Worm (Caenorhabditis elegans): ENCODE data around the gene alp-1.

The alp-1 gene

ce11 chrIV:8864672-8865071, 12.4 kb downstream of the alp-1 start:
- TF ChIP-seq scrt-1 (GFP tag; IDR thresholded peaks at IDR 0.05): no peak
- no peak for TF ChIP-seq flt-1 (GFP tag; IDR thresholded peaks at IDR 0.05)
- no peak for TF ChIP-seq sea-1 (GFP tag; conservative IDR thresholded peaks at IDR 0.05)
- no peak for TF ChIP-seq aly-1 (tag; optimal IDR thresholded peaks at IDR 0.05)
- no peak for TF ChIP-seq pes-1 (GFP tag; IDR thresholded peaks at IDR 0.05)
- no peak for TF ChIP-seq ceh-36 (tag; optimal IDR thresholded peaks at IDR 0.05)
- no peak for TF ChIP-seq ama-1 (optimal IDR thresholded peaks at IDR 0.05)
- TF ChIP-seq tbx-37 (GFP tag; conservative IDR thresholded peaks at IDR 0.05): no peak
- no peak for TF ChIP-seq F13C5.2 (tag; optimal IDR thresholded peaks at IDR 0.05)
- TF ChIP-seq hnd-1 (tag; optimal IDR thresholded peaks at IDR 0.05): no peak
- no peak for TF ChIP-seq ceh-13 (GFP tag; optimal IDR thresholded peaks at IDR 0.05)
- TF ChIP-seq B0310.2 (tag; optimal IDR thresholded peaks at IDR 0.05): no peak
- no peak for TF ChIP-seq ets-7 (tag; optimal IDR thresholded peaks at IDR 0.05)
- no peak for TF ChIP-seq tbx-11 (GFP tag; IDR thresholded peaks at IDR 0.05)
- TF ChIP-seq tra-4 (tag; optimal IDR thresholded peaks at IDR 0.05): no peak
- TF ChIP-seq hmg-4 (GFP tag; optimal IDR thresholded peaks at IDR 0.05): no peak

DNA sequence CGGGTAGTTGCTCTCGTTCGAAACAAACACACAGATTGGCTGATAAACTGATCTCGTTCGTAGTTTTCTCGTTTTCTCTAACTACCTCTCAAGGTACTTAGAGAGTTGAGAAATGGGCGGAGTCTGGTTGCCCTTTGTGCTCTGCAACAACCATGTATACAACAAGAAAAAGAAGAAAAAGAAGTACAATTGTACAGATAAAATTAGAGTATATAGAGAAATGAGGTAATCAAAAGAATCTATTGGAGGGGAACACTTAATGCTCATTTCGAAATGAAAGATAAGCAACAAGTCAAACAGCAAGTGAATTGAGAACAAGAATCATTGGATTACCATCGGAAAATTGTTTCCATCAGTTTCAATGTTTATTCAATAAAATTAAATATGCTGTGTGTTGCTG, 13.0 kb downstream of the alp-1 start, which contains the start of gene C09G9.1:
C09G9.1 (minus strand) TSS at position 143 of the 400 bp plus-strand sequence.
- TF ChIP-seq hnd-1 (tag; optimal IDR thresholded peaks at IDR 0.05): no peak
- no peak for TF ChIP-seq ceh-13 (GFP tag; optimal IDR thresholded peaks at IDR 0.05)
- no peak for TF ChIP-seq ets-7 (tag; optimal IDR thresholded peaks at IDR 0.05)
- TF ChIP-seq ama-1 (optimal IDR thresholded peaks at IDR 0.05): no peak
- no peak for TF ChIP-seq flt-1 (GFP tag; IDR thresholded peaks at IDR 0.05)
- TF ChIP-seq tra-4 (tag; optimal IDR thresholded peaks at IDR 0.05): no peak
- no peak for TF ChIP-seq aly-1 (tag; optimal IDR thresholded peaks at IDR 0.05)
- TF ChIP-seq F13C5.2 (tag; optimal IDR thresholded peaks at IDR 0.05): no peak
- no peak for TF ChIP-seq sea-1 (GFP tag; conservative IDR thresholded peaks at IDR 0.05)
- TF ChIP-seq pes-1 (GFP tag; IDR thresholded peaks at IDR 0.05): no peak
- no peak for TF ChIP-seq tbx-37 (GFP tag; conservative IDR thresholded peaks at IDR 0.05)
- no peak for TF ChIP-seq hmbx-1 (tag; optimal IDR thresholded peaks at IDR 0.05)
- no peak for TF ChIP-seq ceh-36 (tag; optimal IDR thresholded peaks at IDR 0.05)

- TF ChIP-seq hmg-4 (GFP tag; optimal IDR thresholded peaks at IDR 0.05) (peak; percentile 30), ets-7 (tag; optimal IDR thresholded peaks at IDR 0.05) (no peak), hmbx-1 (tag; optimal IDR thresholded peaks at IDR 0.05) (no peak)
Measured at ce11 chrIV:8866092-8866491, 13.8 kb downstream of the alp-1 start.

DNA sequence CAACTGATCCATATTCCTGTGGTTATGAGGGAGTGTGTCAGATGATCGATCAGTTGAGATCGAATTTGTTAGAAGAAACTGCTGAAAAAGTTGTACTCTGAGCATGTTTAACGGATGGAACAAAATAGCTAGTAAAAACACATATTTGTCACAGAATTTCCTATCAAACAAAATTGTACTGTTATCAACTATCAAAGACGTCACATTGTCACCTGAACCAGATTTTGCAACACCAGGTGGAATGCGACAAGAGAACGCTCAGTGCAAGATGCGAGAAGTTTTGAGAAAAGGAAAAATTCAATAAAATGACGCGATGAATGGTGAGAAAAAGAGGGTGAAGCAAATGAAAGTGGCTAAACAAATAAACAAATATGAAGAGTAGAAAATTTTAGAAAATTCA, 15.3 kb downstream of the alp-1 start:
- TF ChIP-seq tra-4 (tag; optimal IDR thresholded peaks at IDR 0.05): no peak
- no peak for TF ChIP-seq B0310.2 (tag; optimal IDR thresholded peaks at IDR 0.05)
- TF ChIP-seq ama-1 (optimal IDR thresholded peaks at IDR 0.05): no peak
- TF ChIP-seq tbx-11 (GFP tag; IDR thresholded peaks at IDR 0.05): no peak
- TF ChIP-seq hmbx-1 (tag; optimal IDR thresholded peaks at IDR 0.05): no peak
- TF ChIP-seq hmg-4 (GFP tag; optimal IDR thresholded peaks at IDR 0.05): no peak
- no peak for TF ChIP-seq ceh-13 (GFP tag; optimal IDR thresholded peaks at IDR 0.05)
- no peak for TF ChIP-seq ceh-36 (tag; optimal IDR thresholded peaks at IDR 0.05)
- no peak for TF ChIP-seq ets-7 (tag; optimal IDR thresholded peaks at IDR 0.05)
- no peak for TF ChIP-seq flt-1 (GFP tag; IDR thresholded peaks at IDR 0.05)
- no peak for TF ChIP-seq pes-1 (GFP tag; IDR thresholded peaks at IDR 0.05)
- no peak for TF ChIP-seq hnd-1 (tag; optimal IDR thresholded peaks at IDR 0.05)

ce11 chrIV:8869624-8870023, 17.3 kb downstream of the alp-1 start, which contains the start of gene npp-23:
Gene npp-23, minus strand, starts transcription at chrIV:8869679.
- no peak for TF ChIP-seq ceh-13 (GFP tag; optimal IDR thresholded peaks at IDR 0.05)
- no peak for TF ChIP-seq B0310.2 (tag; optimal IDR thresholded peaks at IDR 0.05)
- TF ChIP-seq hnd-1 (tag; optimal IDR thresholded peaks at IDR 0.05): no peak
- no peak for TF ChIP-seq flt-1 (GFP tag; IDR thresholded peaks at IDR 0.05)
- no peak for TF ChIP-seq sea-1 (GFP tag; conservative IDR thresholded peaks at IDR 0.05)

- TF ChIP-seq hnd-1 (tag; optimal IDR thresholded peaks at IDR 0.05): no peak
- TF ChIP-seq ceh-36 (tag; optimal IDR thresholded peaks at IDR 0.05): no peak
- no peak for TF ChIP-seq flt-1 (GFP tag; IDR thresholded peaks at IDR 0.05)
- no peak for TF ChIP-seq aly-1 (tag; optimal IDR thresholded peaks at IDR 0.05)
- TF ChIP-seq tbx-37 (GFP tag; conservative IDR thresholded peaks at IDR 0.05): no peak
- TF ChIP-seq ceh-13 (GFP tag; optimal IDR thresholded peaks at IDR 0.05): no peak
- no peak for TF ChIP-seq ama-1 (optimal IDR thresholded peaks at IDR 0.05)
- no peak for TF ChIP-seq hmg-4 (GFP tag; optimal IDR thresholded peaks at IDR 0.05)
- TF ChIP-seq F13C5.2 (tag; optimal IDR thresholded peaks at IDR 0.05): no peak
- no peak for TF ChIP-seq ets-7 (tag; optimal IDR thresholded peaks at IDR 0.05)
- TF ChIP-seq tbx-11 (GFP tag; IDR thresholded peaks at IDR 0.05): no peak
- no peak for TF ChIP-seq B0310.2 (tag; optimal IDR thresholded peaks at IDR 0.05)
- TF ChIP-seq sea-1 (GFP tag; conservative IDR thresholded peaks at IDR 0.05): no peak
- no peak for TF ChIP-seq hmbx-1 (tag; optimal IDR thresholded peaks at IDR 0.05)
- no peak for TF ChIP-seq scrt-1 (GFP tag; IDR thresholded peaks at IDR 0.05)
- TF ChIP-seq tra-4 (tag; optimal IDR thresholded peaks at IDR 0.05): no peak
- no peak for TF ChIP-seq pes-1 (GFP tag; IDR thresholded peaks at IDR 0.05)
Measured at ce11 chrIV:8872958-8873357, 20.7 kb downstream of the alp-1 start, which contains the start of gene C09G9.3. Gene C09G9.3, minus strand, starts transcription at chrIV:8873058.

- TF ChIP-seq pes-1 (GFP tag; IDR thresholded peaks at IDR 0.05) (no peak), ceh-36 (tag; optimal IDR thresholded peaks at IDR 0.05) (no peak), tbx-11 (GFP tag; IDR thresholded peaks at IDR 0.05) (no peak), F13C5.2 (tag; optimal IDR thresholded peaks at IDR 0.05) (no peak), tra-4 (tag; optimal IDR thresholded peaks at IDR 0.05) (no peak), ceh-13 (GFP tag; optimal IDR thresholded peaks at IDR 0.05) (no peak), aly-1 (tag; optimal IDR thresholded peaks at IDR 0.05) (no peak), flt-1 (GFP tag; IDR thresholded peaks at IDR 0.05) (no peak), ets-7 (tag; optimal IDR thresholded peaks at IDR 0.05) (no peak)
Measured at ce11 chrIV:8873847-8874246, 21.6 kb downstream of the alp-1 start, which contains the start of gene hdl-2. Gene hdl-2, plus strand, starts transcription at chrIV:8874147.

DNA sequence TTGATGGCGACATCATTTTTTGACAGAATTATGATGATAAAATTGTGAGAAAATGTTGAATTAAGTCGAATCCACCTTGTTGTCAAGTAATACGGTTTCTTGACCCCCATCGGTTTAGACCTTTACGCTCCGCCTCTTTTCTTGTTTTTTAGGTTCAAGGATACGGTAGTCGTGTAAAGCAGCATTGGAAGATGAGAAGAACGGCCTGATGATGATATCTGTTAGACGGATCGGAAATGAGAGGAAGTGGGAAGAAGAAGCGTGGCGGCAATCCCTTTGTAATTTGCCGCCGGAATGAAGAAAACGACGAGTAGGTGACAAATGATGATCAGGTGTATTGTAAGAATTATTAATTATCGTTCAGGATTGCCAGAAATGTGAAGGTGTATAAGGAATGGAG, 27.5 kb downstream of the alp-1 start, which contains the start of gene npax-4:
npax-4 (minus strand) TSS at position 101 of the 400 bp plus-strand sequence.
- no peak for TF ChIP-seq sea-1 (GFP tag; conservative IDR thresholded peaks at IDR 0.05)
- TF ChIP-seq hmbx-1 (tag; optimal IDR thresholded peaks at IDR 0.05): no peak
- no peak for TF ChIP-seq ceh-36 (tag; optimal IDR thresholded peaks at IDR 0.05)
- TF ChIP-seq aly-1 (tag; optimal IDR thresholded peaks at IDR 0.05): no peak
- no peak for TF ChIP-seq flt-1 (GFP tag; IDR thresholded peaks at IDR 0.05)

Measured in whole organism, early embryonic.